Fruit fly (Drosophila melanogaster) whole organism, embryonic: Measurements from ENCODE around the gene CG13894.

Source experiments
- Aef1 ChIP-seq: fragments of 200-800 bp; sonication (Bioruptor generic); IDR thresholded peaks from 3 replicates; pipeline ENCODE4 v1.3.6; 2022; ENCODE audit warnings: missing biosample characterization, missing genetic modification characterization
- BtbVII ChIP-seq: fragments of 200-800 bp; sonication (Bioruptor generic); optimal IDR thresholded peaks from 3 replicates; lab custom pipeline; 2017; ENCODE audit warnings: missing biosample characterization, mild to moderate bottlenecking, missing genetic modification characterization
- CG10209 ChIP-seq: fragments of 200-800 bp; sonication (Bioruptor generic); optimal IDR thresholded peaks from 3 replicates; lab custom pipeline; 2017; ENCODE audit warnings: missing biosample characterization, mild to moderate bottlenecking, missing genetic modification characterization, missing genetic modification reagents
- CG10543 ChIP-seq: fragments of 200-800 bp; sonication (Bioruptor generic); optimal IDR thresholded peaks from 3 replicates; lab custom pipeline; 2017; ENCODE audit warnings: missing biosample characterization, mild to moderate bottlenecking, missing genetic modification characterization, moderate library complexity
- CG10565 ChIP-seq: fragments of 200-800 bp; sonication (Bioruptor generic); optimal IDR thresholded peaks from 3 replicates; lab custom pipeline; 2016; ENCODE audit warnings: missing biosample characterization, mild to moderate bottlenecking, missing genetic modification characterization
- CG10979 ChIP-seq: fragments of 200-800 bp; sonication (Bioruptor generic); optimal IDR thresholded peaks from 2 replicates; lab custom pipeline; 2018; ENCODE audit warnings: missing biosample characterization, mild to moderate bottlenecking, missing genetic modification characterization, moderate library complexity
- CG12071 ChIP-seq: fragments of 200-800 bp; sonication (Bioruptor generic); optimal IDR thresholded peaks from 3 replicates; lab custom pipeline; 2018; ENCODE audit warnings: missing biosample characterization, mild to moderate bottlenecking, missing genetic modification characterization
- CG12219 ChIP-seq: fragments of 200-800 bp; sonication (Bioruptor generic); optimal IDR thresholded peaks from 3 replicates; lab custom pipeline; 2018; ENCODE audit warnings: missing biosample characterization, mild to moderate bottlenecking, missing genetic modification characterization
- CG1233 ChIP-seq: fragments of 200-800 bp; sonication (Bioruptor generic); optimal IDR thresholded peaks from 4 replicates; lab custom pipeline; 2018; ENCODE audit warnings: missing biosample characterization, mild to moderate bottlenecking, missing genetic modification characterization
- CG13287 ChIP-seq: fragments of 200-800 bp; sonication (Bioruptor generic); IDR thresholded peaks from 2 replicates; pipeline ENCODE4 v1.3.6; 2022; ENCODE audit warnings: missing biosample characterization, missing genetic modification characterization; ENCODE audit not compliant: partially characterized antibody
- CG14667 ChIP-seq: fragments of 200-800 bp; sonication (Bioruptor generic); IDR thresholded peaks from 2 replicates; pipeline ENCODE4 v1.3.6; 2022; ENCODE audit warnings: missing biosample characterization, missing genetic modification characterization
- CG17361 ChIP-seq: fragments of 200-800 bp; sonication (Bioruptor generic); IDR thresholded peaks from 3 replicates; pipeline ENCODE4 v1.3.6; 2022; ENCODE audit warnings: missing biosample characterization, missing genetic modification characterization
- CG18262 ChIP-seq: fragments of 200-800 bp; optimal IDR thresholded peaks from 3 replicates; lab custom pipeline; 2019; ENCODE audit warnings: missing biosample characterization, mild to moderate bottlenecking, missing genetic modification characterization, moderate library complexity
- CG31388 ChIP-seq: fragments of 200-800 bp; sonication (Bioruptor generic); optimal IDR thresholded peaks from 2 replicates; lab custom pipeline; 2016; ENCODE audit warnings: missing biosample characterization, missing genetic modification characterization
- CG32772 ChIP-seq: fragments of 200-800 bp; sonication (Bioruptor generic); IDR thresholded peaks from 2 replicates; pipeline ENCODE4 v1.3.6; 2022; ENCODE audit warnings: missing biosample characterization, missing genetic modification characterization
- CG34224 ChIP-seq: fragments of 200-800 bp; sonication (Bioruptor generic); IDR thresholded peaks from 3 replicates; pipeline ENCODE4 v1.3.6; 2022; ENCODE audit warnings: missing biosample characterization, missing genetic modification characterization; ENCODE audit not compliant: partially characterized antibody
- CG34422 ChIP-seq: fragments of 200-800 bp; sonication (Bioruptor generic); IDR thresholded peaks from 3 replicates; pipeline ENCODE4 v1.3.6; 2022; ENCODE audit warnings: missing biosample characterization, missing genetic modification characterization
- CG4328 ChIP-seq: fragments of 200-800 bp; sonication (Bioruptor generic); optimal IDR thresholded peaks from 3 replicates; lab custom pipeline; 2017; ENCODE audit warnings: missing biosample characterization, missing genetic modification reagents, missing genetic modification characterization
- CG4730 ChIP-seq: fragments of 200-800 bp; sonication (Bioruptor generic); IDR thresholded peaks from 2 replicates; pipeline ENCODE4 v1.3.6; 2022; ENCODE audit warnings: missing biosample characterization, missing genetic modification characterization
- CG7357 ChIP-seq: fragments of 200-800 bp; sonication (Bioruptor generic); IDR thresholded peaks from 3 replicates; pipeline ENCODE4 v1.3.6; 2022; ENCODE audit warnings: missing biosample characterization, missing genetic modification characterization
- CG7372 ChIP-seq: fragments of 200-800 bp; sonication (Bioruptor generic); IDR thresholded peaks from 2 replicates; pipeline ENCODE4 v1.3.6; 2022; ENCODE audit warnings: missing biosample characterization, missing genetic modification characterization
- CG9876 ChIP-seq: fragments of 200-800 bp; sonication (Bioruptor generic); optimal IDR thresholded peaks from 2 replicates; lab custom pipeline; 2016; ENCODE audit warnings: missing biosample characterization, missing genetic modification characterization
- Dfd ChIP-seq, 2 experiments: fragments of >200 bp; optimal IDR thresholded peaks; 2 replicates each; lab custom pipeline; 2017; ENCODE audit warnings: missing biosample characterization in 2 of 2, missing genetic modification characterization in 2 of 2
- Dll ChIP-seq: fragments of 200-800 bp; sonication (Bioruptor generic); IDR thresholded peaks from 4 replicates; pipeline ENCODE4 v1.3.6; 2022; ENCODE audit warnings: missing biosample characterization, missing genetic modification characterization; ENCODE audit not compliant: partially characterized antibody
- Eip74EF ChIP-seq, 2 experiments: fragments of 200-800 bp in 1 of 2; fragments of >200 bp in 1 of 2; sonication (Bioruptor generic) in 1 of 2; optimal IDR thresholded peaks; 2 replicates each; lab custom pipeline; 2017 to 2019; ENCODE audit warnings: missing biosample characterization in 2 of 2, missing genetic modification characterization in 2 of 2, mild to moderate bottlenecking in 1 of 2, moderate library complexity in 1 of 2
- Hand ChIP-seq: fragments of 200-800 bp; sonication (Bioruptor generic); optimal IDR thresholded peaks from 2 replicates; lab custom pipeline; 2017; ENCODE audit warnings: mild to moderate bottlenecking, missing biosample characterization, missing genetic modification reagents, missing genetic modification characterization
- Hr3 ChIP-seq: fragments of 200-800 bp; sonication (Bioruptor generic); optimal IDR thresholded peaks from 3 replicates; lab custom pipeline; 2016; ENCODE audit warnings: missing biosample characterization, missing genetic modification characterization
- Lhr ChIP-seq: fragments of 200-800 bp; sonication (Bioruptor generic); optimal IDR thresholded peaks from 3 replicates; lab custom pipeline; 2017; ENCODE audit warnings: mild to moderate bottlenecking, missing biosample characterization, missing genetic modification reagents, missing genetic modification characterization
- Mes4 ChIP-seq: fragments of 200-800 bp; sonication (Bioruptor generic); optimal IDR thresholded peaks from 2 replicates; lab custom pipeline; 2016; ENCODE audit warnings: missing biosample characterization, missing genetic modification characterization
- Opbp ChIP-seq: fragments of 200-800 bp; sonication (Bioruptor generic); IDR thresholded peaks from 3 replicates; pipeline ENCODE4 v1.3.6; 2022; ENCODE audit warnings: missing biosample characterization, missing genetic modification characterization; ENCODE audit not compliant: partially characterized antibody
- Rx ChIP-seq: fragments of 200-800 bp; sonication (Bioruptor generic); IDR thresholded peaks from 2 replicates; pipeline ENCODE4 v1.3.6; 2022; ENCODE audit warnings: missing biosample characterization, missing genetic modification characterization
- Xbp1 ChIP-seq: fragments of 200-800 bp; sonication (Bioruptor generic); optimal IDR thresholded peaks from 3 replicates; lab custom pipeline; 2016; ENCODE audit warnings: missing biosample characterization, mild to moderate bottlenecking, missing genetic modification characterization
- ara ChIP-seq: fragments of 200-800 bp; sonication (Bioruptor generic); IDR thresholded peaks from 2 replicates; pipeline ENCODE4 v1.3.6; 2022; ENCODE audit warnings: missing biosample characterization, missing genetic modification characterization
- en ChIP-seq: fragments of 200-800 bp; sonication (Bioruptor generic); optimal IDR thresholded peaks from 2 replicates; lab custom pipeline; 2016; ENCODE audit warnings: missing biosample characterization, missing genetic modification characterization
- exex ChIP-seq: fragments of 200-800 bp; sonication (Bioruptor generic); optimal IDR thresholded peaks from 4 replicates; lab custom pipeline; 2018; ENCODE audit warnings: missing biosample characterization, mild to moderate bottlenecking, missing genetic modification characterization, moderate library complexity
- hkb ChIP-seq, 2 experiments: fragments of 200-800 bp in 1 of 2; fragments of >200 bp in 1 of 2; sonication (Bioruptor generic) in 1 of 2; IDR thresholded peaks in 1 of 2; optimal IDR thresholded peaks in 1 of 2; 2 replicates each; pipeline versions ENCODE4 v1.3.6 to Lab custom; 2017 to 2022; ENCODE audit warnings: missing biosample characterization in 1 of 2, missing genetic modification characterization in 1 of 2
- jing ChIP-seq: fragments of 200-800 bp; sonication (Bioruptor generic); optimal IDR thresholded peaks from 2 replicates; lab custom pipeline; 2018; ENCODE audit warnings: missing biosample characterization, mild to moderate bottlenecking, missing genetic modification characterization
- kay ChIP-seq: fragments of 200-800 bp; sonication (Bioruptor generic); optimal IDR thresholded peaks from 2 replicates; lab custom pipeline; 2016; ENCODE audit warnings: missing biosample characterization, missing genetic modification characterization
- lbe ChIP-seq: fragments of 200-800 bp; sonication (Bioruptor generic); optimal IDR thresholded peaks from 2 replicates; lab custom pipeline; 2016; ENCODE audit warnings: missing biosample characterization, mild to moderate bottlenecking, missing genetic modification characterization
- pita ChIP-seq: fragments of 200-800 bp; sonication (Bioruptor generic); optimal IDR thresholded peaks from 2 replicates; lab custom pipeline; 2017; ENCODE audit warnings: missing biosample characterization, mild to moderate bottlenecking, missing genetic modification characterization
- salm ChIP-seq: fragments of 200-800 bp; sonication (Bioruptor generic); optimal IDR thresholded peaks from 2 replicates; lab custom pipeline; 2018; ENCODE audit warnings: missing biosample characterization, mild to moderate bottlenecking, missing genetic modification characterization
- sna ChIP-seq: fragments of 200-800 bp; sonication (Bioruptor generic); IDR thresholded peaks from 2 replicates; pipeline ENCODE4 v1.3.6; 2022; ENCODE audit warnings: missing biosample characterization, missing genetic modification characterization; ENCODE audit not compliant: partially characterized antibody
- sug ChIP-seq: fragments of 200-800 bp; optimal IDR thresholded peaks from 2 replicates; lab custom pipeline; 2019; ENCODE audit warnings: missing biosample characterization, mild to moderate bottlenecking, missing genetic modification characterization, moderate library complexity
- tna ChIP-seq: fragments of 200-800 bp; sonication (Bioruptor generic); IDR thresholded peaks from 2 replicates; pipeline ENCODE4 v1.3.6; 2022; ENCODE audit warnings: missing biosample characterization, missing genetic modification characterization; ENCODE audit not compliant: partially characterized antibody
- vnd ChIP-seq: fragments of 200-800 bp; sonication (Bioruptor generic); IDR thresholded peaks from 3 replicates; pipeline ENCODE4 v1.3.6; 2022; ENCODE audit warnings: missing biosample characterization, missing genetic modification characterization; ENCODE audit not compliant: partially characterized antibody
- wek ChIP-seq: fragments of 200-800 bp; sonication (Bioruptor generic); optimal IDR thresholded peaks from 3 replicates; lab custom pipeline; 2018; ENCODE audit warnings: missing biosample characterization, mild to moderate bottlenecking, missing genetic modification characterization, moderate library complexity
- wor ChIP-seq: fragments of 200-800 bp; sonication (Bioruptor generic); IDR thresholded peaks from 2 replicates; pipeline ENCODE4 v1.3.6; 2022; ENCODE audit warnings: missing biosample characterization, missing genetic modification characterization

Gene CG13894

dm6 chr3L:738523-739356 is 39.8 kb upstream of the CG13894 start (continued):
- TF ChIP-seq tna (no peak), Opbp (GFP tag; lab: Robert Waterston, UW) (no peak), kay (GFP tag; lab: Kevin White, UChicago) (peak; percentile 79), BtbVII (GFP tag; lab: Kevin White, UChicago) (peak; percentile 89), Xbp1 (peak; percentile 91), exex (tag; lab: Kevin White, UChicago) (peak; percentile 56), CG13287 (GFP tag; lab: Robert Waterston, UW) (no peak), CG34224 (GFP tag; lab: Robert Waterston, UW) (no peak), CG1233 (GFP tag; lab: Kevin White, UChicago) (peak; percentile 91), wek (GFP tag; lab: Kevin White, UChicago) (peak; percentile 35), jing (peak; percentile 80), ara (peak; percentile 93), Hr3 (GFP tag; lab: Kevin White, UChicago) (peak; percentile 87), sug (tag; lab: Kevin White, UChicago) (peak; percentile 80), CG10979 (tag; lab: Kevin White, UChicago) (peak; percentile 97), Rx (GFP tag; lab: Robert Waterston, UW) (peak; percentile 75), CG10565 (peak; percentile 63), Mes4 (peak; percentile 15), Aef1 (GFP tag; lab: Robert Waterston, UW) (peak; percentile 83), CG4328 (GFP tag; lab: Kevin White, UChicago) (peak; percentile 82), CG12219 (GFP tag; lab: Kevin White, UChicago) (peak; percentile 79), CG4730 (peak; percentile 84), en (no peak), CG17361 (GFP tag; lab: Robert Waterston, UW) (peak; percentile 95), Hand (GFP tag; lab: Kevin White, UChicago) (peak; percentile 80), CG7372 (GFP tag; lab: Robert Waterston, UW) (peak; percentile 85), CG9876 (no peak), CG10209 (peak; percentile 91), CG7357 (peak; percentile 79), CG12071 (GFP tag; lab: Kevin White, UChicago) (peak; percentile 67), pita (GFP tag; lab: Kevin White, UChicago) (no peak), Dll (0 out of 4 replicates have a peak, but pooled peaks have one; percentile 37), lbe (GFP tag; lab: Kevin White, UChicago) (peak; percentile 88), Lhr (GFP tag; lab: Kevin White, UChicago) (peak; percentile 84), Dfd (GFP tag; optimal IDR thresholded peaks at IDR 0.05; lab: Kevin White, UChicago) (no peak), CG32772 (GFP tag; lab: Robert Waterston, UW) (peak; percentile 92), Eip74EF (GFP tag; optimal IDR thresholded peaks at IDR 0.05; lab: Kevin White, UChicago) (peak in 1 of 2 experiments; percentile 94), CG18262 (peak; percentile 95), salm (peak; percentile 90), CG14667 (GFP tag; lab: Robert Waterston, UW) (peak; percentile 89), CG10543 (GFP tag; lab: Kevin White, UChicago) (peak; percentile 61), vnd (GFP tag; lab: Robert Waterston, UW) (no peak), CG31388 (GFP tag; lab: Kevin White, UChicago) (peak; percentile 87), CG34422 (peak; percentile 94), hkb (optimal IDR thresholded peaks at IDR 0.05; lab: Kevin White, UChicago) (no peak), hkb (GFP tag; IDR thresholded peaks at IDR 0.05; lab: Robert Waterston, UW) (peak; percentile 94), wor (GFP tag; lab: Robert Waterston, UW) (peak; percentile 91), sna (no peak)
